Fruit fly (Drosophila melanogaster): ENCODE data around the gene CG17107.

The CG17107 gene

dm6 chr2L:10665603-10666002 lies 16.1 kb upstream of the CG17107 start:
- TF ChIP-seq Dll (optimal IDR thresholded peaks at IDR 0.05) (no peak), psq (optimal IDR thresholded peaks at IDR 0.05) (no peak), usp (GFP tag; optimal IDR thresholded peaks at IDR 0.05) (no peak), CG8478 (optimal IDR thresholded peaks at IDR 0.05) (no peak), pan (optimal IDR thresholded peaks at IDR 0.05) (no peak), EcR (GFP tag; optimal IDR thresholded peaks at IDR 0.05) (no peak)

- no peak for TF ChIP-seq usp (GFP tag; optimal IDR thresholded peaks at IDR 0.05)
- no peak for TF ChIP-seq CG8478 (optimal IDR thresholded peaks at IDR 0.05)
- TF ChIP-seq EcR (GFP tag; optimal IDR thresholded peaks at IDR 0.05), result no peak
- no peak for TF ChIP-seq Dll (optimal IDR thresholded peaks at IDR 0.05)
- TF ChIP-seq psq (optimal IDR thresholded peaks at IDR 0.05), result no peak
- TF ChIP-seq pan (optimal IDR thresholded peaks at IDR 0.05), result no peak
Observed at dm6 chr2L:10671530-10671929, 10.2 kb upstream of the CG17107 start.

DNA sequence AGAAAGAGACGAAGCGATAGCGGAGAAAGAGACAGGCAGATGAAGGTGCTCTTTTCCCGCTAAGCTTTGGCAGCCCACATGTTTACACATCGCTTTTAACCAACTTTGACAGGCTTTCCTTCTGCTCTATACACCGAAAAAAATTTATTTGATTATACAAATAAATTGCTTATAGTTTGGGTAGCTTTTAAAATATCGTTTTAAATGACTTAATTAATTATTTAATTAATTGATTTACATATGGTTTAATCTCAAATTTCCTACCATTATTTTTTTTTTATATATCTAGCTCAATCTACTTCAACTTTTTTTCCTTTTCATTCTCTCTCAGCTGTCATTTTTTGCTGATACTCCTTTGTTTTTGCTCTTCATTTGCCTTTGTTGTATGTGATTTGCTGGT lies 8.7 kb upstream of the CG17107 start:
- TF ChIP-seq CG8478 (optimal IDR thresholded peaks at IDR 0.05) (no peak), pan (optimal IDR thresholded peaks at IDR 0.05) (no peak), usp (GFP tag; optimal IDR thresholded peaks at IDR 0.05) (no peak), psq (optimal IDR thresholded peaks at IDR 0.05) (no peak), EcR (GFP tag; optimal IDR thresholded peaks at IDR 0.05) (no peak), Dll (optimal IDR thresholded peaks at IDR 0.05) (no peak)

dm6 chr2L:10676933-10677714 lies 4.6 kb upstream of the CG17107 start, which contains the start of gene CG17104:
Gene CG17104, plus strand, starts transcription at chr2L:10677198.
- no peak for TF ChIP-seq CG8478 (optimal IDR thresholded peaks at IDR 0.05)
- TF ChIP-seq EcR (GFP tag; optimal IDR thresholded peaks at IDR 0.05), result no peak
- TF ChIP-seq pan (optimal IDR thresholded peaks at IDR 0.05), result no peak
- no peak for TF ChIP-seq usp (GFP tag; optimal IDR thresholded peaks at IDR 0.05)
- TF ChIP-seq Dll (optimal IDR thresholded peaks at IDR 0.05), result no peak
- TF ChIP-seq psq (optimal IDR thresholded peaks at IDR 0.05), result no peak

DNA sequence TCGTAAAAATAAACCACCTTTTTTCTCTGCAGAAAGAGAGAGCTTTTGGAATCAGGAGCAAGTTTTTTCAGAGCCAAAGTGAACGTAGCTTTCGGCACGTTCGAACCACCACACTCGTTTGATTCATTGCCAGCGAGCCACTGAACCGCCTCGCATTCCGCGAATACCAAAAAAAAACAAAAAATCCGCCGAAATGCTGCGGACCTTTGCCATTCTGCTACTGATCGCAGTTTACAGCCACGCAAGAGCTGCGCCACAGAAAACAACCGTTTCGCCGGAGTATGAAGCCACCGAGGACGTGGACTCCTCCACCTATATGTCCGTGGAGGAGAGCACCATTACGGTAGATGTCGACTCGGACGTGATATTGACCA lies 4.0 kb upstream of the CG17107 start:
- TF ChIP-seq Dll (optimal IDR thresholded peaks at IDR 0.05) (no peak), CG8478 (optimal IDR thresholded peaks at IDR 0.05) (no peak), pan (optimal IDR thresholded peaks at IDR 0.05) (no peak), EcR (GFP tag; optimal IDR thresholded peaks at IDR 0.05) (no peak), usp (GFP tag; optimal IDR thresholded peaks at IDR 0.05) (no peak), psq (optimal IDR thresholded peaks at IDR 0.05) (no peak)

- TF ChIP-seq psq (optimal IDR thresholded peaks at IDR 0.05) (no peak), pan (optimal IDR thresholded peaks at IDR 0.05) (no peak), Dll (optimal IDR thresholded peaks at IDR 0.05) (no peak), usp (GFP tag; optimal IDR thresholded peaks at IDR 0.05) (no peak), EcR (GFP tag; optimal IDR thresholded peaks at IDR 0.05) (no peak), CG8478 (optimal IDR thresholded peaks at IDR 0.05) (no peak)
Observed at dm6 chr2L:10679568-10679967, 2.1 kb upstream of the CG17107 start.

DNA sequence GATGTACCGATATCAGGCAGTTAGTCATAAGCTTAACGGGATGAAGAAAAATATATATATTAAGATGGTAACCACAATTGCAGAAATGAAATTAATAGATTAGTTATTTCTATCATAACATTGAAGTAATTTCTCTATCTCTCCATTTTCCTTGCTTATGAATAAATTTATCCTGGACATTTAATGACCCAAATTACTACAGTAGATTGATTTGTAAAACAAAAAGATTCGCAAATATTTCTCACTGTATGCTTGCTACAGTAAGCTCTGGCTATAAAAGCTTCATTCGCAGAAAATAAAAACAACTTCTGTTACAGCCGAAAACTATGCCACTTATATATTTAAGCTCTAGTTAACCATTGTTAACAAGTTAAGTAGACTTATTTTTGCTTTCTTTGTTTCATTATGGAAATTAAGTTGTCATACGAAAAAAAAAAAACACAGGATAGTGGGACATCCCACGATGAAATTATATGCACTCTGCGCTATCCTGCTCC lies 1.1 kb upstream of the CG17107 start, which contains the start of gene CG17105:
TSS of gene CG17105 (plus strand) at position 447 of the 497 bp plus-strand sequence.
- no peak for TF ChIP-seq CG8478 (optimal IDR thresholded peaks at IDR 0.05)
- TF ChIP-seq psq (optimal IDR thresholded peaks at IDR 0.05), result no peak
- no peak for TF ChIP-seq pan (optimal IDR thresholded peaks at IDR 0.05)
- TF ChIP-seq usp (GFP tag; optimal IDR thresholded peaks at IDR 0.05), result no peak
- no peak for TF ChIP-seq EcR (GFP tag; optimal IDR thresholded peaks at IDR 0.05)
- TF ChIP-seq Dll (optimal IDR thresholded peaks at IDR 0.05), result no peak

- TF ChIP-seq usp (GFP tag; optimal IDR thresholded peaks at IDR 0.05) (no peak), CG8478 (optimal IDR thresholded peaks at IDR 0.05) (no peak), EcR (GFP tag; optimal IDR thresholded peaks at IDR 0.05) (no peak), psq (optimal IDR thresholded peaks at IDR 0.05) (no peak), pan (optimal IDR thresholded peaks at IDR 0.05) (no peak), Dll (optimal IDR thresholded peaks at IDR 0.05) (no peak)
Observed at dm6 chr2L:10682197-10682596, 495 bp downstream of the CG17107 start.

- no peak for TF ChIP-seq Dll (optimal IDR thresholded peaks at IDR 0.05)
- no peak for TF ChIP-seq EcR (GFP tag; optimal IDR thresholded peaks at IDR 0.05)
- TF ChIP-seq pan (optimal IDR thresholded peaks at IDR 0.05), result no peak
- no peak for TF ChIP-seq psq (optimal IDR thresholded peaks at IDR 0.05)
- no peak for TF ChIP-seq usp (GFP tag; optimal IDR thresholded peaks at IDR 0.05)
- no peak for TF ChIP-seq CG8478 (optimal IDR thresholded peaks at IDR 0.05)
Observed at dm6 chr2L:10682912-10683311, 1.2 kb downstream of the CG17107 start.

DNA sequence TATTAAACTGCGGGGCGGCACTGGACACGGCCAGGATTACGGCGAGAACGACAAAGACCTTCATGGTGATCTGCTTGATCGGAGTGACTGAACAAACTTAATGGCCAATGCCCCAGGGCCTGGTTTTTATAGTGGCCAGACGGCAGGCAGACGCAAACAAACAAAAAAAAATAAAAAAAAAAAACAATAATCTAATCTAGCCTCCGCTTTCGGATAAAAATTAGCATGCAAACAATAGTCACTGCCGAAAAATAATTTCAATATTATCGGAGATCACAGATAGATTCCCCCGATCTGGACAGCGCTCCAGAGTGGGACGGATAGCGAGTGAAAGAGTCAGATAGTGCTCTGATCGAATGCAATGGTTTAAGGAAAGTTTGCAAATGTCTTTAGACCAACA lies 2.6 kb downstream of the CG17107 start, which contains the start of gene CG7299:
TSS of gene CG7299 (minus strand) at position 101 of the 400 bp plus-strand sequence.
- TF ChIP-seq usp (GFP tag; optimal IDR thresholded peaks at IDR 0.05) (no peak), EcR (GFP tag; optimal IDR thresholded peaks at IDR 0.05) (no peak), psq (optimal IDR thresholded peaks at IDR 0.05) (no peak), CG8478 (optimal IDR thresholded peaks at IDR 0.05) (no peak)

DNA sequence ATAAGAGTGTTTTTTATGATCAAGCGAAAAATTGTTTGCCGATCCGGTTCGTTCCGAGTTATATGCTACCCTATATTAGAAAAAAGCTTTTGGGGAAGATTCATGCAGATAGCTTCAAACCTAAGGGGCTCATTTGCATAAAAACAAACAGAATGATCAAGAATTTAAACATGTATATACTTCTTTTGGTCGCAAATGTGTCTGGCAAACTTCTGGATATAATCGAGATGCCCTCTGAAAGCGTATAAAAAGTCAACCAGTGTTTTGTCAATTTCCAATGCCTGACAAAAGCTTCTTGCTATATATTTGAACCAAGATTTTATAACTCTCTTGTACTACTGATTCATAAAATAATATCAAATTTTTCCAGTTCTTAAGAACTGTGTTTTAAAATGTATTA lies 4.0 kb downstream of the CG17107 start:
- TF ChIP-seq psq (optimal IDR thresholded peaks at IDR 0.05) (no peak), usp (GFP tag; optimal IDR thresholded peaks at IDR 0.05) (no peak), CG8478 (optimal IDR thresholded peaks at IDR 0.05) (no peak), pan (optimal IDR thresholded peaks at IDR 0.05) (no peak), EcR (GFP tag; optimal IDR thresholded peaks at IDR 0.05) (no peak), Dll (optimal IDR thresholded peaks at IDR 0.05) (no peak)

- no peak for TF ChIP-seq Dll (optimal IDR thresholded peaks at IDR 0.05)
- no peak for TF ChIP-seq pan (optimal IDR thresholded peaks at IDR 0.05)
- TF ChIP-seq psq (optimal IDR thresholded peaks at IDR 0.05), result no peak
- no peak for TF ChIP-seq CG8478 (optimal IDR thresholded peaks at IDR 0.05)
- TF ChIP-seq usp (GFP tag; optimal IDR thresholded peaks at IDR 0.05), result no peak
- TF ChIP-seq EcR (GFP tag; optimal IDR thresholded peaks at IDR 0.05), result no peak
Observed at dm6 chr2L:10687009-10687793, 5.5 kb downstream of the CG17107 start, which contains the start of gene CG7296. Gene CG7296, minus strand, starts transcription at chr2L:10687066.

Measured in whole organism.